Worm (Caenorhabditis elegans) whole organism, L2 larva: Measurements from ENCODE around the gene ZK892.5.

Source experiments
- R02D3.7 ChIP-seq: fragments of 150-350 bp; optimal IDR thresholded peaks from 2 replicates; lab custom pipeline; 2014; ENCODE audit warnings: missing biosample characterization, missing genetic modification characterization
- Y55F3AM.14 ChIP-seq: fragments of 200-800 bp; sonication (Bioruptor generic); optimal IDR thresholded peaks from 2 replicates; lab custom pipeline; 2018; ENCODE audit warnings: mild to moderate bottlenecking, missing genetic modification characterization, missing compliant biosample characterization
- ZK546.5 ChIP-seq: sonication (generic microtip); optimal IDR thresholded peaks from 2 replicates; lab custom pipeline; 2017; ENCODE audit warnings: missing biosample characterization, missing genetic modification characterization
- alr-1 ChIP-seq: fragments of 150-350 bp; optimal IDR thresholded peaks from 2 replicates; lab custom pipeline; 2014; ENCODE audit warnings: missing biosample characterization, missing genetic modification characterization
- aly-2 ChIP-seq: fragments of 150-350 bp; optimal IDR thresholded peaks from 2 replicates; lab custom pipeline; 2014; ENCODE audit warnings: missing biosample characterization, missing genetic modification characterization
- ama-1 ChIP-seq: fragments of 150-350 bp; optimal IDR thresholded peaks from 2 replicates; lab custom pipeline; 2018; ENCODE audit warnings: inconsistent platforms
- blmp-1 ChIP-seq: sonication (generic microtip); optimal IDR thresholded peaks from 2 replicates; lab custom pipeline; 2017; ENCODE audit warnings: missing genetic modification characterization, mild to moderate bottlenecking, missing compliant biosample characterization, antibody characterized with exemption, moderate library complexity; ENCODE audit not compliant: insufficient read depth
- crh-2 ChIP-seq: sonication (generic microtip); optimal IDR thresholded peaks from 2 replicates; lab custom pipeline; 2017; ENCODE audit warnings: missing biosample characterization, missing genetic modification characterization
- elt-3 ChIP-seq: sonication (generic microtip); optimal IDR thresholded peaks from 2 replicates; lab custom pipeline; 2017; ENCODE audit warnings: missing biosample characterization, missing genetic modification characterization
- fos-1 ChIP-seq: fragments of 150-350 bp; optimal IDR thresholded peaks from 2 replicates; lab custom pipeline; 2014; ENCODE audit warnings: missing biosample characterization, missing genetic modification characterization
- lin-11 ChIP-seq: fragments of 150-350 bp; sonication (generic microtip); optimal IDR thresholded peaks from 2 replicates; lab custom pipeline; 2014; ENCODE audit warnings: missing biosample characterization, missing genetic modification characterization, inconsistent platforms, mixed read lengths
- lsy-2 ChIP-seq, 2 experiments: fragments of 150-350 bp in 1 of 2; sonication (generic microtip) in 1 of 2; optimal IDR thresholded peaks; 2 replicates each; lab custom pipeline; 2014 to 2017; ENCODE audit warnings: missing biosample characterization in 2 of 2, missing genetic modification characterization in 2 of 2
- mab-5 ChIP-seq: fragments of 150-350 bp; optimal IDR thresholded peaks from 2 replicates; lab custom pipeline; 2014; ENCODE audit warnings: missing biosample characterization, missing genetic modification characterization
- nhr-10 ChIP-seq: sonication (generic microtip); optimal IDR thresholded peaks from 2 replicates; lab custom pipeline; 2017; ENCODE audit warnings: missing biosample characterization, missing genetic modification characterization
- nhr-23 ChIP-seq: fragments of 150-350 bp; optimal IDR thresholded peaks from 2 replicates; lab custom pipeline; 2014; ENCODE audit warnings: missing biosample characterization, missing genetic modification reagents, missing genetic modification characterization
- nhr-25 ChIP-seq: fragments of 150-350 bp; sonication (generic microtip); optimal IDR thresholded peaks from 3 replicates; lab custom pipeline; 2014; ENCODE audit warnings: missing biosample characterization, missing genetic modification characterization
- nhr-6 ChIP-seq: fragments of 150-350 bp; optimal IDR thresholded peaks from 2 replicates; lab custom pipeline; 2014; ENCODE audit warnings: missing biosample characterization, missing genetic modification characterization
- skn-1 ChIP-seq: sonication (generic microtip); optimal IDR thresholded peaks from 2 replicates; lab custom pipeline; 2017; ENCODE audit warnings: missing biosample characterization, missing genetic modification characterization
- sma-3 ChIP-seq: sonication (generic microtip); optimal IDR thresholded peaks from 2 replicates; lab custom pipeline; 2016; ENCODE audit warnings: missing genetic modification reagents, missing genetic modification characterization, missing compliant biosample characterization
- snpc-4 ChIP-seq: fragments of 150-350 bp; optimal IDR thresholded peaks from 2 replicates; lab custom pipeline; 2014; ENCODE audit warnings: missing biosample characterization, missing genetic modification characterization
- unc-39 ChIP-seq: fragments of 150-350 bp; optimal IDR thresholded peaks from 2 replicates; lab custom pipeline; 2014; ENCODE audit warnings: missing biosample characterization, missing genetic modification characterization
- unc-55 ChIP-seq: fragments of 150-350 bp; sonication (generic microtip); optimal IDR thresholded peaks from 3 replicates; lab custom pipeline; 2014; ENCODE audit warnings: missing biosample characterization, missing genetic modification reagents, missing genetic modification characterization
- zag-1 ChIP-seq: fragments of 150-350 bp; optimal IDR thresholded peaks from 2 replicates; lab custom pipeline; 2014; ENCODE audit warnings: missing biosample characterization, missing genetic modification characterization
- ztf-1 ChIP-seq: fragments of 200-800 bp; sonication (Bioruptor generic); conservative IDR thresholded peaks from 2 replicates; pipeline ENCODE4 v1.3.6; 2022; ENCODE audit warnings: missing genetic modification characterization, missing compliant biosample characterization
- ztf-4 ChIP-seq: fragments of 150-350 bp; optimal IDR thresholded peaks from 2 replicates; lab custom pipeline; 2014; ENCODE audit warnings: missing biosample characterization, missing genetic modification characterization

Gene ZK892.5

DNA sequence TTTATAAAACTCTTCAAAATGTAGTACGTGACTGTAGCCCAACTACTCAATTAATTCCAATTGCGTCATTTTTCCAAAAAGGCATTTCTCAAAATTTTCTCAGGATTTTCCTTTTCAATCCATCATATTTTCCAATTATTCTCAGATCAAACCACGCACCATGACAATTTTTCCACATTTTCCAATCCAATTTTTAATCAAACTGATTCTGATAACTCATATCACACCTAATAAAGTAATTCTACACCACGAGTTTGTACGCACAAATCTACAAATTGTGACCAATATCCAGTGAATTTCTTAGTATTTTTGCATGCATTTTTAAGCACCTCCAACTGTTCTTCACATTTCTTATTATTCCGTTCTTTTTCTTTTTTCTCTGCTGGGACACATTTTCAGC is 43.5 kb downstream of the ZK892.5 start:
- TF ChIP-seq snpc-4 (no peak), ZK546.5 (no peak), mab-5 (no peak), alr-1 (tag; lab: Kevin White, UChicago) (no peak), ama-1 (lab: Kevin White, UChicago) (no peak), zag-1 (tag; lab: Kevin White, UChicago) (no peak), unc-55 (GFP tag; lab: Kevin White, UChicago) (no peak), R02D3.7 (no peak), ztf-1 (no peak), unc-39 (no peak), nhr-6 (no peak)

DNA sequence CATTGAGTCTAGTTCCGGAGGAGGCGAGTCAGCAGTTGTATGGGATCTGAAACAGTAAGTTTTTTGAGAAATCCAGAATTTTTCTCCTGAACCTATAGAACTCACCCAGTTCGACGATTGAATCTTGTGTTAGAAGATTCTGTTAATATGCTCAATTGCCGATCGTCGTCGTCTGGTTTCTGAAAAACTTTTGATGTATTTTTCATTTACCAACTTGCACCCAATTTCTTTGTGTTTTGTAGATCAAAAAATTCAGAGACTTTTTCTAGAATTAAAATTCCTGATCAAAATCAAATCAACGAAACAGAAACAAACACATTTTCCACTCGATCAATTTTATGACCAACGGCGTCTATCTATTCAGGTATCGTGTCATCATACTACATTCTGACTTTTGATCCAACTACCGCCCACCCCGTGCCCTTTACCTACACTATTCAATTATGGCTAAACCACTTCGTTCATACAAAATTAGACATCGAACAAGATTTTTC is 48.6 kb downstream of the ZK892.5 start, which contains the start of gene C18D1.2:
Gene C18D1.2, plus strand, starts transcription at position 444 of the 494 bp plus-strand sequence.
- no peak for TF ChIP-seq nhr-25
- no peak for TF ChIP-seq nhr-6
- no peak for TF ChIP-seq skn-1 (tag; lab: Kevin White, UChicago)
- TF ChIP-seq lin-11 (tag; lab: Kevin White, UChicago), result no peak
- no peak for TF ChIP-seq crh-2 (tag; lab: Kevin White, UChicago)
- no peak for TF ChIP-seq zag-1 (tag; lab: Kevin White, UChicago)
- no peak for TF ChIP-seq lsy-2 (tag; optimal IDR thresholded peaks at IDR 0.05; lab: Kevin White, UChicago)
- TF ChIP-seq nhr-23 (tag; lab: Kevin White, UChicago), result no peak
- TF ChIP-seq alr-1 (tag; lab: Kevin White, UChicago), result no peak
- TF ChIP-seq ztf-4 (tag; lab: Kevin White, UChicago), result no peak
- TF ChIP-seq nhr-10 (tag; lab: Kevin White, UChicago), result no peak
- no peak for TF ChIP-seq aly-2 (tag; lab: Kevin White, UChicago)
- TF ChIP-seq fos-1 (tag; lab: Kevin White, UChicago), result no peak
- no peak for TF ChIP-seq blmp-1
- no peak for TF ChIP-seq snpc-4
- no peak for TF ChIP-seq Y55F3AM.14 (GFP tag; lab: Kevin White, UChicago)
- no peak for TF ChIP-seq elt-3 (tag; lab: Kevin White, UChicago)
- TF ChIP-seq sma-3 (GFP tag; lab: Kevin White, UChicago), result no peak
